Fruit fly (Drosophila melanogaster) whole organism, embryonic: Measurements from ENCODE around the gene Rcd2.

Experiments used
- Antp ChIP-seq: fragments of 200-800 bp; sonication (Bioruptor generic); optimal IDR thresholded peaks from 3 replicates; lab custom pipeline; 2016; ENCODE audit warnings: missing biosample characterization, missing genetic modification characterization
- CG10366 ChIP-seq: fragments of 200-800 bp; sonication (Bioruptor generic); IDR thresholded peaks from 2 replicates; pipeline ENCODE4 v1.3.6; 2022; ENCODE audit warnings: missing biosample characterization, missing genetic modification characterization
- CG10565 ChIP-seq: fragments of 200-800 bp; sonication (Bioruptor generic); optimal IDR thresholded peaks from 3 replicates; lab custom pipeline; 2016; ENCODE audit warnings: missing biosample characterization, mild to moderate bottlenecking, missing genetic modification characterization
- CG10979 ChIP-seq: fragments of 200-800 bp; sonication (Bioruptor generic); optimal IDR thresholded peaks from 2 replicates; lab custom pipeline; 2018; ENCODE audit warnings: missing biosample characterization, mild to moderate bottlenecking, missing genetic modification characterization, moderate library complexity
- CG11085 ChIP-seq: fragments of 200-800 bp; sonication (Bioruptor generic); IDR thresholded peaks from 2 replicates; pipeline ENCODE4 v1.3.6; 2022; ENCODE audit warnings: missing biosample characterization, missing genetic modification characterization
- CG11398 ChIP-seq: fragments of 200-800 bp; sonication (Bioruptor generic); optimal IDR thresholded peaks from 2 replicates; lab custom pipeline; 2016; ENCODE audit warnings: missing biosample characterization, missing genetic modification characterization
- CG12104 ChIP-seq: fragments of 200-800 bp; sonication (Bioruptor generic); optimal IDR thresholded peaks from 3 replicates; lab custom pipeline; 2016; ENCODE audit warnings: missing biosample characterization, missing genetic modification characterization
- CG12744 ChIP-seq: fragments of 200-800 bp; sonication (Bioruptor generic); optimal IDR thresholded peaks from 2 replicates; lab custom pipeline; 2016; ENCODE audit warnings: missing biosample characterization, missing genetic modification characterization
- CG13894 ChIP-seq: fragments of 200-800 bp; sonication (Bioruptor generic); optimal IDR thresholded peaks from 3 replicates; lab custom pipeline; 2018; ENCODE audit warnings: missing biosample characterization, mild to moderate bottlenecking, missing genetic modification characterization, moderate library complexity
- CG14710 ChIP-seq: fragments of 200-800 bp; sonication (Bioruptor generic); optimal IDR thresholded peaks from 3 replicates; lab custom pipeline; 2019; ENCODE audit warnings: missing biosample characterization, mild to moderate bottlenecking, missing genetic modification characterization, moderate library complexity
- CG15479 ChIP-seq: fragments of 200-800 bp; sonication (Bioruptor generic); optimal IDR thresholded peaks from 3 replicates; lab custom pipeline; 2019; ENCODE audit warnings: missing biosample characterization, mild to moderate bottlenecking, missing genetic modification characterization, moderate library complexity
- CG15696 ChIP-seq: fragments of 200-800 bp; sonication (Bioruptor generic); optimal IDR thresholded peaks from 2 replicates; lab custom pipeline; 2019; ENCODE audit warnings: missing biosample characterization, mild to moderate bottlenecking, missing genetic modification characterization, moderate library complexity
- CG16813 ChIP-seq: fragments of 200-800 bp; sonication (Bioruptor generic); IDR thresholded peaks from 3 replicates; pipeline ENCODE4 v1.3.6; 2022; ENCODE audit warnings: missing biosample characterization, missing genetic modification characterization; ENCODE audit not compliant: partially characterized antibody
- CG16863 ChIP-seq: fragments of 200-800 bp; sonication (Bioruptor generic); optimal IDR thresholded peaks from 3 replicates; lab custom pipeline; 2016; ENCODE audit warnings: missing biosample characterization, missing genetic modification characterization
- CG17612 ChIP-seq: fragments of 200-800 bp; sonication (Bioruptor generic); IDR thresholded peaks from 2 replicates; pipeline ENCODE4 v1.3.6; 2022; ENCODE audit warnings: missing biosample characterization, missing genetic modification characterization
- CG3065 ChIP-seq: fragments of 200-800 bp; sonication (Bioruptor generic); optimal IDR thresholded peaks from 2 replicates; lab custom pipeline; 2016; ENCODE audit warnings: missing biosample characterization, missing genetic modification characterization
- CG33213 ChIP-seq: fragments of 200-800 bp; sonication (Bioruptor generic); optimal IDR thresholded peaks from 3 replicates; lab custom pipeline; 2016; ENCODE audit warnings: missing biosample characterization, missing genetic modification characterization
- CG34376 ChIP-seq: fragments of 200-800 bp; sonication (Bioruptor generic); optimal IDR thresholded peaks from 2 replicates; lab custom pipeline; 2018; ENCODE audit warnings: missing biosample characterization, mild to moderate bottlenecking, missing genetic modification characterization
- CG4854 ChIP-seq: fragments of 200-800 bp; sonication (Bioruptor generic); optimal IDR thresholded peaks from 2 replicates; lab custom pipeline; 2016; ENCODE audit warnings: missing biosample characterization, missing genetic modification characterization, inconsistent platforms
- CG5953 ChIP-seq: fragments of 200-800 bp; sonication (Bioruptor generic); IDR thresholded peaks from 2 replicates; pipeline ENCODE4 v1.3.6; 2022; ENCODE audit warnings: missing biosample characterization, missing genetic modification characterization
- CG7271 ChIP-seq: fragments of 200-800 bp; sonication (Bioruptor generic); optimal IDR thresholded peaks from 2 replicates; lab custom pipeline; 2018; ENCODE audit warnings: missing biosample characterization, mild to moderate bottlenecking, missing genetic modification characterization, moderate library complexity
- CG8290 ChIP-seq, 3 experiments: fragments of 200-800 bp; sonication (Bioruptor generic); optimal IDR thresholded peaks; 2 replicates each; lab custom pipeline; 2016 to 2019; ENCODE audit warnings: missing biosample characterization in 3 of 3, missing genetic modification characterization in 3 of 3, mild to moderate bottlenecking in 2 of 3, moderate library complexity in 1 of 3
- CG9727 ChIP-seq: fragments of 200-800 bp; sonication (Bioruptor generic); optimal IDR thresholded peaks from 3 replicates; lab custom pipeline; 2017; ENCODE audit warnings: missing biosample characterization, mild to moderate bottlenecking, missing genetic modification characterization
- CG9876 ChIP-seq: fragments of 200-800 bp; sonication (Bioruptor generic); optimal IDR thresholded peaks from 2 replicates; lab custom pipeline; 2016; ENCODE audit warnings: missing biosample characterization, missing genetic modification characterization
- Camta ChIP-seq: fragments of 200-800 bp; sonication (Bioruptor generic); optimal IDR thresholded peaks from 2 replicates; lab custom pipeline; 2016; ENCODE audit warnings: missing biosample characterization, missing genetic modification characterization
- D19B ChIP-seq: fragments of 200-800 bp; sonication (Bioruptor generic); optimal IDR thresholded peaks from 2 replicates; lab custom pipeline; 2017; ENCODE audit warnings: missing biosample characterization, mild to moderate bottlenecking, missing genetic modification characterization
- Dfd ChIP-seq, 2 experiments: fragments of >200 bp; optimal IDR thresholded peaks; 2 replicates each; lab custom pipeline; 2017; ENCODE audit warnings: missing biosample characterization in 2 of 2, missing genetic modification characterization in 2 of 2
- Ets65A ChIP-seq: fragments of 200-800 bp; sonication (Bioruptor generic); peaks from one replicate; lab custom pipeline; 2016; ENCODE audit warnings: missing biosample characterization, missing genetic modification characterization
- Fer2 ChIP-seq: fragments of 200-800 bp; sonication (Bioruptor generic); optimal IDR thresholded peaks from 2 replicates; lab custom pipeline; 2018; ENCODE audit warnings: missing biosample characterization, mild to moderate bottlenecking, missing genetic modification characterization, moderate library complexity
- Fer3 ChIP-seq: fragments of 200-800 bp; sonication (Bioruptor generic); optimal IDR thresholded peaks from 2 replicates; lab custom pipeline; 2018; ENCODE audit warnings: missing biosample characterization, mild to moderate bottlenecking, missing genetic modification characterization, moderate library complexity
- H15 ChIP-seq: fragments of 200-800 bp; sonication (Bioruptor generic); IDR thresholded peaks from 3 replicates; pipeline ENCODE4 v1.3.6; 2022; ENCODE audit warnings: missing biosample characterization, missing genetic modification characterization
- HHEX ChIP-seq: fragments of 200-800 bp; sonication (Bioruptor generic); optimal IDR thresholded peaks from 3 replicates; lab custom pipeline; 2017; ENCODE audit warnings: missing biosample characterization, mild to moderate bottlenecking, missing genetic modification characterization, missing genetic modification reagents
- Lhr ChIP-seq: fragments of 200-800 bp; sonication (Bioruptor generic); optimal IDR thresholded peaks from 3 replicates; lab custom pipeline; 2017; ENCODE audit warnings: mild to moderate bottlenecking, missing biosample characterization, missing genetic modification reagents, missing genetic modification characterization
- Mad ChIP-seq: fragments of 200-800 bp; sonication (Bioruptor generic); optimal IDR thresholded peaks from 2 replicates; lab custom pipeline; 2016; ENCODE audit warnings: missing biosample characterization, missing genetic modification characterization
- Meics ChIP-seq: fragments of 200-800 bp; sonication (Bioruptor generic); optimal IDR thresholded peaks from 2 replicates; lab custom pipeline; 2017; ENCODE audit warnings: missing biosample characterization, mild to moderate bottlenecking, missing genetic modification characterization
- Optix ChIP-seq: fragments of 200-800 bp; sonication (Bioruptor generic); IDR thresholded peaks from 3 replicates; pipeline ENCODE4 v1.3.6; 2022; ENCODE audit warnings: missing biosample characterization, missing genetic modification characterization
- Pdp1 ChIP-seq, 2 experiments: fragments of 200-800 bp; sonication (Bioruptor generic); optimal IDR thresholded peaks; 3 replicates each; lab custom pipeline; 2016; ENCODE audit warnings: missing biosample characterization in 2 of 2, missing genetic modification characterization in 2 of 2, mild to moderate bottlenecking in 1 of 2, moderate library complexity in 1 of 2
- Vsx1 ChIP-seq: fragments of 200-800 bp; sonication (Bioruptor generic); optimal IDR thresholded peaks from 2 replicates; lab custom pipeline; 2017; ENCODE audit warnings: missing biosample characterization, mild to moderate bottlenecking, missing genetic modification characterization, missing genetic modification reagents
- ash1 ChIP-seq: fragments of 200-800 bp; sonication (Bioruptor generic); optimal IDR thresholded peaks from 2 replicates; lab custom pipeline; 2018; ENCODE audit warnings: missing biosample characterization, mild to moderate bottlenecking, missing genetic modification characterization
- bbx ChIP-seq: fragments of 200-800 bp; sonication (Bioruptor generic); IDR thresholded peaks from 2 replicates; pipeline ENCODE4 v1.3.6; 2022; ENCODE audit warnings: missing biosample characterization, missing genetic modification characterization; ENCODE audit not compliant: partially characterized antibody
- br ChIP-seq: fragments of >200 bp; optimal IDR thresholded peaks from 2 replicates; lab custom pipeline; 2017
- chm ChIP-seq: fragments of 200-800 bp; sonication (Bioruptor generic); IDR thresholded peaks from 2 replicates; pipeline ENCODE4 v1.3.6; 2022; ENCODE audit warnings: missing biosample characterization, missing genetic modification characterization
- da ChIP-seq: fragments of 200-800 bp; sonication (Bioruptor generic); optimal IDR thresholded peaks from 2 replicates; lab custom pipeline; 2016; ENCODE audit warnings: missing biosample characterization, missing genetic modification characterization
- gsb ChIP-seq: fragments of 200-800 bp; sonication (Bioruptor generic); IDR thresholded peaks from 2 replicates; pipeline ENCODE4 v1.3.6; 2022; ENCODE audit warnings: missing biosample characterization, missing genetic modification characterization
- lilli ChIP-seq: fragments of 200-800 bp; sonication (Bioruptor generic); optimal IDR thresholded peaks from 3 replicates; lab custom pipeline; 2016; ENCODE audit warnings: missing biosample characterization, missing genetic modification characterization
- otp ChIP-seq: fragments of 200-800 bp; sonication (Bioruptor generic); IDR thresholded peaks from 3 replicates; pipeline ENCODE4, ENCODE4 v1.3.6; 2022; ENCODE audit warnings: missing biosample characterization, missing genetic modification characterization
- pan ChIP-seq, 4 experiments: fragments of >200 bp in 3 of 4; fragments of 200-800 bp in 1 of 4; sonication (Bioruptor generic) in 1 of 4; optimal IDR thresholded peaks in 3 of 4; IDR thresholded peaks in 1 of 4; 2 replicates each; pipeline versions ENCODE4 v1.3.6 to Lab custom; 2017 to 2022; ENCODE audit warnings: missing biosample characterization in 2 of 4, missing genetic modification characterization in 2 of 4, mixed read lengths in 1 of 4
- rib ChIP-seq: fragments of 200-800 bp; sonication (Bioruptor generic); IDR thresholded peaks from 2 replicates; pipeline ENCODE4 v1.3.6; 2022; ENCODE audit warnings: missing biosample characterization, missing genetic modification characterization
- slbo ChIP-seq: fragments of 200-800 bp; sonication (Bioruptor generic); IDR thresholded peaks from 2 replicates; pipeline ENCODE4 v1.3.6; 2022; ENCODE audit warnings: missing biosample characterization, missing genetic modification characterization
- ssp ChIP-seq: fragments of 200-800 bp; sonication (Bioruptor generic); IDR thresholded peaks from 2 replicates; pipeline ENCODE4 v1.3.6; 2022; ENCODE audit warnings: missing biosample characterization, missing genetic modification characterization
- tx ChIP-seq: fragments of 200-800 bp; sonication (Bioruptor generic); optimal IDR thresholded peaks from 2 replicates; lab custom pipeline; 2016; ENCODE audit warnings: missing biosample characterization, missing genetic modification characterization

Rcd2 gene

dm6 chr3L:20507552-20507951, 32.7 kb downstream of the Rcd2 start (continued):
- TF ChIP-seq CG5953 (GFP tag; lab: Robert Waterston, UW) (no peak), CG12744 (no peak), rib (no peak), CG9727 (no peak), CG16813 (GFP tag; lab: Robert Waterston, UW) (no peak), ash1 (GFP tag; lab: Kevin White, UChicago) (no peak), slbo (no peak), chm (GFP tag; lab: Robert Waterston, UW) (no peak), gsb (GFP tag; lab: Robert Waterston, UW) (no peak), CG12104 (no peak), CG33213 (GFP tag; lab: Kevin White, UChicago) (peak; percentile 21), otp (GFP tag; lab: Robert Waterston, UW) (0 out of 3 replicates have a peak, but pooled peaks have one; percentile 28), CG3065 (GFP tag; lab: Kevin White, UChicago) (no peak), Vsx1 (no peak), Fer2 (tag; lab: Kevin White, UChicago) (no peak), CG10979 (tag; lab: Kevin White, UChicago) (peak; percentile 8), CG11398 (GFP tag; lab: Kevin White, UChicago) (no peak), Meics (GFP tag; lab: Kevin White, UChicago) (no peak), CG4854 (GFP tag; lab: Kevin White, UChicago) (no peak), CG7271 (tag; lab: Kevin White, UChicago) (no peak), CG13894 (tag; lab: Kevin White, UChicago) (no peak), Camta (GFP tag; lab: Kevin White, UChicago) (no peak), CG17612 (GFP tag; lab: Robert Waterston, UW) (no peak), ssp (GFP tag; lab: Robert Waterston, UW) (no peak), Lhr (GFP tag; lab: Kevin White, UChicago) (no peak), pan (optimal IDR thresholded peaks at IDR 0.05; lab: Kevin White, UChicago) (no peak), pan (GFP tag; optimal IDR thresholded peaks at IDR 0.05 in 1 of 2, IDR thresholded peaks at IDR 0.05 in 1 of 2) (no peak), Pdp1 (GFP tag; optimal IDR thresholded peaks at IDR 0.05; lab: Kevin White, UChicago) (peak in 1 of 2 experiments; percentile 94), CG16863 (GFP tag; lab: Kevin White, UChicago) (no peak), H15 (GFP tag; lab: Robert Waterston, UW) (no peak), tx (GFP tag; lab: Kevin White, UChicago) (no peak), br (lab: Kevin White, UChicago) (no peak), CG34376 (GFP tag; lab: Kevin White, UChicago) (no peak), CG15479 (GFP tag; lab: Kevin White, UChicago) (no peak), CG15696 (tag; lab: Kevin White, UChicago) (peak; percentile 38), Optix (no peak), bbx (GFP tag; lab: Robert Waterston, UW) (no peak), CG10565 (GFP tag; lab: Kevin White, UChicago) (no peak), Antp (GFP tag; lab: Kevin White, UChicago) (no peak), CG11085 (GFP tag; lab: Robert Waterston, UW) (no peak), Ets65A (GFP tag; lab: Kevin White, UChicago) (no peak), CG9876 (GFP tag; lab: Kevin White, UChicago) (no peak), CG10366 (GFP tag; lab: Robert Waterston, UW) (no peak), da (no peak), CG14710 (tag; lab: Kevin White, UChicago) (peak; percentile 10), Mad (GFP tag; lab: Kevin White, UChicago) (no peak), lilli (GFP tag; lab: Kevin White, UChicago) (no peak), CG8290 (GFP tag; optimal IDR thresholded peaks at IDR 0.05; lab: Kevin White, UChicago) (no peak), CG8290 (tag; optimal IDR thresholded peaks at IDR 0.05; lab: Kevin White, UChicago) (no peak), Fer3 (no peak), D19B (GFP tag; lab: Kevin White, UChicago) (no peak), HHEX (GFP tag; lab: Kevin White, UChicago) (peak; percentile 18), Dfd (GFP tag; optimal IDR thresholded peaks at IDR 0.05; lab: Kevin White, UChicago) (no peak)
